Worm (Caenorhabditis elegans): ENCODE results near the gene dmd-7.

Gene dmd-7

DNA sequence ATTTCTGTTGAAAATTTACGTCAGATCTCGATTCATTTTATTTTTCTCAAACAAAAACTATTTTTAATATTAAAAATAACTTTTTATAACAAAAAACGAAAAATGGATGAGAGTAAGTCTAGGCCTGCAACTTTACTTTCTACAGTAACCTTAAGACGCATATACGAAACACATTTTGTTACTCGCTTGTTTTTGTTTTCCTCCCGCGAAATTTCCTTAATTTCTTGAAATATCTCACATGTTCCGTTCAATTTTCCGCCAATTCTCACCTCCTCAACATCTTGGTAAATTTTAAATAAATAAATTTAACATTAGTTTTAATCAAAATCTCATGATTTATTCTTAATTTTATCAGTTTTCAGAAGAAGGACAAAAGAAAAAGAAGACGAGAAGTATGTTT, 32.3 kb upstream of the dmd-7 start:
- TF ChIP-seq sma-9 (GFP tag; optimal IDR thresholded peaks at IDR 0.05) (no peak), sma-9 (tag; optimal IDR thresholded peaks at IDR 0.05) (no peak), elt-3 (tag; optimal IDR thresholded peaks at IDR 0.05) (no peak), egl-27 (tag; optimal IDR thresholded peaks at IDR 0.05) (no peak), lin-39 (tag; optimal IDR thresholded peaks at IDR 0.05) (no peak), fos-1 (tag; optimal IDR thresholded peaks at IDR 0.05) (no peak), Y55F3AM.14 (GFP tag; optimal IDR thresholded peaks at IDR 0.05) (no peak), ztf-1 (GFP tag; conservative IDR thresholded peaks at IDR 0.05) (no peak)

DNA sequence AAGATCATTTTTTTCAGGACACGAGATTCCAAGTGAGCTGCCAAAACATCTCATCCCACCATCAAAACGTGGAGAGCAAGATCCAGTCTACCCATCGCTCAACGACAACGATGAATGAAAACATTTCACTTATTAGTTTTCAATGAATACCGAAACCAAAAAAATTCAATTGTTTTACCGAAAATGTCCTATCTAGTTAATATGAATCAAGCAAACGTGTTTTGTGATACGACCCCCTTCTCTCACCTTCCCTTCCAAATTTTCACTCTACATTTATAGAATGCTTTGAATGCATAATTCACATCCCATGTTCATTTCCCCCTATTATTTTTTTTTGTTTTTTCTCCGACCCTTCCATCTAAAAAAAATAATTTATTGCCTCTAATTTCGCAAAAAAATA, 29.6 kb upstream of the dmd-7 start:
- TF ChIP-seq sma-9 (GFP tag; optimal IDR thresholded peaks at IDR 0.05) (peak; percentile 5), sma-9 (tag; optimal IDR thresholded peaks at IDR 0.05) (no peak), ceh-82 (tag; optimal IDR thresholded peaks at IDR 0.05) (no peak)

DNA sequence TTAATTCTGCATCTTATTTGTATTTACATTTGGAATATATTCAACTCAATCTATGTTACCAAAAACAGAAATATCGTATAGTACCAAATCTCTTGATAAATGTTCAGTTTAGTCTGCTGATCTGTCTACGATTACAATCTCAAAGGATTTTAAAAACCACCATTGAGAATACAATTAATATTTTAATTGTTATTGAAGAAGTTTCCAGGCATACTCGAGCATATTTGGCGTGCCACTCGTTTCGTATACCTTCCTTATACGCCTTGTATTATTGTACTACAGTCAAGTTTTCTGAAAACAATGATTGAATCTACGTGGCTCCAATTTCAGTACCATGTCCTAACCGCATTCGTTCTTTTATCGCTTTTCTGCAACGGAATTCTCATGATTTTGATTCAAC, 28.9 kb upstream of the dmd-7 start, which contains the start of gene str-206:
TSS of gene str-206 (plus strand) at position 301 of the 400 bp plus-strand sequence.
- no peak for TF ChIP-seq ztf-11 (tag; optimal IDR thresholded peaks at IDR 0.05)
- TF ChIP-seq nhr-129 (tag; optimal IDR thresholded peaks at IDR 0.05): no peak
- TF ChIP-seq C34F6.9 (tag; optimal IDR thresholded peaks at IDR 0.05): no peak
- no peak for TF ChIP-seq skn-1 (tag; optimal IDR thresholded peaks at IDR 0.05)
- no peak for TF ChIP-seq sma-9 (GFP tag; optimal IDR thresholded peaks at IDR 0.05)
- TF ChIP-seq sma-9 (tag; optimal IDR thresholded peaks at IDR 0.05): no peak
- TF ChIP-seq lin-39 (tag; optimal IDR thresholded peaks at IDR 0.05): no peak
- TF ChIP-seq fos-1 (tag; optimal IDR thresholded peaks at IDR 0.05): no peak
- TF ChIP-seq nhr-11 (tag; optimal IDR thresholded peaks at IDR 0.05): no peak
- TF ChIP-seq mdl-1 (tag; optimal IDR thresholded peaks at IDR 0.05): no peak
- TF ChIP-seq lin-11 (tag; optimal IDR thresholded peaks at IDR 0.05): no peak
- TF ChIP-seq elt-1 (tag; optimal IDR thresholded peaks at IDR 0.05): no peak
- no peak for TF ChIP-seq nhr-6 (tag; optimal IDR thresholded peaks at IDR 0.05)
- TF ChIP-seq unc-55 (GFP tag; optimal IDR thresholded peaks at IDR 0.05): no peak
- TF ChIP-seq ztf-1 (GFP tag; conservative IDR thresholded peaks at IDR 0.05): no peak
- TF ChIP-seq gmeb-1 (tag; optimal IDR thresholded peaks at IDR 0.05): no peak
- TF ChIP-seq sem-4 (tag; optimal IDR thresholded peaks at IDR 0.05): no peak
- TF ChIP-seq peb-1 (tag; optimal IDR thresholded peaks at IDR 0.05): no peak
- no peak for TF ChIP-seq mbf-1 (tag; optimal IDR thresholded peaks at IDR 0.05)

DNA sequence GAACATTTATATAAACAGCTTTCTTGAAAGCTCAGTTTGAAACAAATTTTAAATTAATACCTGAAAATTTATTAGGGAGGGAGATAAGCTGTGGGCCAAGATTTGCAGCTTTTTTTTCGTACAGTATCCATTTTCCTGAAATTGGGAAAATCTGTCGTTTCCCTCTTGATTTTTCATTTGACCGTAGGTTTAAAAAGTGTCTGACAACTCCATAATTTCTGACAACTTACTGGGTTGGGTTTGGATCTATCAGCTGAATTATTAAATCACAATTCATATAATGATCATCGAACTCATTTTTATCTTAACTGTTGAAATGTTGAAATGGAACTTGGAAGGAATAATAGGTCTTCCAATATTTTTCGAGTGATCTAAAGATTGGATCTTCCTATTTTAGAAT, 26.0 kb upstream of the dmd-7 start:
- TF ChIP-seq nhr-21 (tag; optimal IDR thresholded peaks at IDR 0.05): peak; percentile 46
- TF ChIP-seq ztf-1 (GFP tag; conservative IDR thresholded peaks at IDR 0.05): no peak
- TF ChIP-seq snpc-4 (tag; optimal IDR thresholded peaks at IDR 0.05): no peak
- TF ChIP-seq sma-3 (GFP tag; optimal IDR thresholded peaks at IDR 0.05): peak; percentile 25
- no peak for TF ChIP-seq elt-1 (tag; optimal IDR thresholded peaks at IDR 0.05)
- TF ChIP-seq nhr-23 (tag; optimal IDR thresholded peaks at IDR 0.05): no peak
- TF ChIP-seq unc-62 (GFP tag; optimal IDR thresholded peaks at IDR 0.05): no peak
- no peak for TF ChIP-seq unc-55 (GFP tag; optimal IDR thresholded peaks at IDR 0.05)
- TF ChIP-seq ama-1 (optimal IDR thresholded peaks at IDR 0.05): peak; percentile 29
- TF ChIP-seq dmd-4 (tag; optimal IDR thresholded peaks at IDR 0.05): peak; percentile 7
- TF ChIP-seq gmeb-1 (tag; optimal IDR thresholded peaks at IDR 0.05): no peak

DNA sequence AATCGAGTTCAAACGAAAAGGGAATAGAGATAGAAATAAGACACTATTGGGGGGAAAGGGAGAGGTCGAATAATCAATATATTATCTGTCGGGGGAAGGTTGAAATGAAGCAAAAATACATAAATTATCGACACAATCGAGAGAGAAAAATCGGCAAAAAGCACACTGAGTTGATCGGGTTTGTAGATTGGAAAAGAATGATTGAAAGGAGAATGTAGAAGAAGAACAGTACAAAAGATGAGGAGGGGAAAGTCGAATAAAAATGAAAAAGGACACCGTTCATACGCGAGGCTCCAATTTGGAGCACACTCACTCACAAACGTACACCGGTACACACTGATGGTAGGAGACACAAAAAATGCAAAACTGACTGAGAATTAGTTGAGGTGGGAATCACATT, 25.4 kb upstream of the dmd-7 start:
- TF ChIP-seq crh-2 (tag; optimal IDR thresholded peaks at IDR 0.05) (peak; percentile 10), nhr-11 (tag; optimal IDR thresholded peaks at IDR 0.05) (no peak), nhr-6 (tag; optimal IDR thresholded peaks at IDR 0.05) (peak; percentile 5), sma-9 (GFP tag; optimal IDR thresholded peaks at IDR 0.05) (no peak), sma-9 (tag; optimal IDR thresholded peaks at IDR 0.05) (no peak), ama-1 (optimal IDR thresholded peaks at IDR 0.05) (peak; percentile 30)

DNA sequence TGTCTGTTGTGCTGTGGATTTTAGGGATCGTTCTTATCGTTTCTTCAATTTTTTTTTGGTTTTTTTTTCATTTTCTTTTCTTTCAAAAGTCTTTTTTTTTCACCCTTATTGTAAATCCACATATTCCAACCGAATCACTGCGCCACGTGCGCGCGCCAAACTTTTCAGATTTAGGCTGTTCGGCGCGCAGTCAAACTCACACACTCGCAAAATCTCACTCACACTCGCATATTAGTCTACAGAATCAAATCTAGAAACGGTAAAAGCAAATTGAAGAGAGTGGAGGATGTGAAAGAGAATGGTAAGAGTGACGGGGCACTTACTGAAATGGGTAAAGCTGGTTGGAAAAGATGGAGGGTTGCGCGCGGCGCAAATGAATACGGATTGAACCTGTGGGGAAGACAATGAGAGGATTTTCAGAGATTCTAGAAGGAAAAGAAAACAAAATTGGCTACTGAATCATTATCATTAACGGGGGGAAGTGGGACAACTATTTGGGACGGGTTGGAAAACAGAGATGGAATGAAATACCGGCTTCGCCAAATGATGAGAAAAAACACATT, 24.5 kb upstream of the dmd-7 start:
- TF ChIP-seq nhr-25 (tag; optimal IDR thresholded peaks at IDR 0.05) (peak; percentile 27), ztf-1 (GFP tag; conservative IDR thresholded peaks at IDR 0.05) (0 out of 2 replicates have a peak, but pooled peaks have one; percentile 73), nhr-129 (tag; optimal IDR thresholded peaks at IDR 0.05) (no peak), sem-4 (tag; optimal IDR thresholded peaks at IDR 0.05) (no peak)

All from whole organism, L2 larva.